Fruit fly (Drosophila melanogaster): ENCODE measurements around the gene CG12379.

DNA sequence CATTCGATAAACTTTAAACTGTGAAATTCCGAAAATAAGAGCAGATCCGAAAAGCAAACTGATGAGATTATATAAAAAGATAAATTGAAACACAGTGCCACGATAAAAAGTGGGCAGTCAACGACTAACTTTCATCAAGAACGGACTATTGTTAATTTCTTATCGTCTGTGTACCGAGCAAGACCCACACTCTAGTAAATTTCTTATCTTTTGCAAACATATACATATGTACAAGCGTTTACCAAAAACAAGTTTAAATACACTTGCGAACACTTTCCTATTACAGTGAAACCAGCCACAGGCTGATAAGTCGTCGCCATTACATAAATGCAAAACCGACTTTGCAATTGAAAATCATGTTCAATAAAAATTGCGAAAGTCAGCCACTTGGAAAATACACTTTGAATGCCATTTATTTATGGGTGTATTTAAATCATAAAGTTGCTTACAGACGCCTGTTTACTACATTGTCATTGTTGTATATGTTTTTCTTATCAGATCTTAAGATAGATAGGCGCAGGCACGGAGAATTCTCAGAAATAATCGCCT, 25.0 kb upstream of the CG12379 start:
- TF ChIP-seq CG6854 (GFP tag; optimal IDR thresholded peaks at IDR 0.05) (no peak), achi (GFP tag; optimal IDR thresholded peaks at IDR 0.05) (no peak), Hr39 (GFP tag; optimal IDR thresholded peaks at IDR 0.05) (no peak), cyc (GFP tag; optimal IDR thresholded peaks at IDR 0.05) (no peak), CG11762 (GFP tag; optimal IDR thresholded peaks at IDR 0.05; ENCODE audit: insufficient read depth) (no peak), fd85E (GFP tag; optimal IDR thresholded peaks at IDR 0.05) (no peak), CG11902 (GFP tag; optimal IDR thresholded peaks at IDR 0.05) (no peak), net (GFP tag; optimal IDR thresholded peaks at IDR 0.05) (no peak), CG10631 (GFP tag; optimal IDR thresholded peaks at IDR 0.05) (no peak), CG6808 (GFP tag; optimal IDR thresholded peaks at IDR 0.05) (no peak), CG6792 (GFP tag; optimal IDR thresholded peaks at IDR 0.05) (no peak), CG16779 (tag; optimal IDR thresholded peaks at IDR 0.05) (no peak), Lpt (GFP tag; optimal IDR thresholded peaks at IDR 0.05) (no peak), lz (GFP tag; optimal IDR thresholded peaks at IDR 0.05) (no peak)

Data from whole organism, prepupa.